Fruit fly (Drosophila melanogaster): ENCODE measurements around the gene CG12470.

dm6 chrX:279097-279727 lies 28.3 kb upstream of the CG12470 start, which contains the start of the genes CG3777 and ewg:
- no peak for TF ChIP-seq brk (GFP tag; optimal IDR thresholded peaks at IDR 0.05)
- no peak for TF ChIP-seq lola (GFP tag; optimal IDR thresholded peaks at IDR 0.05)
- no peak for TF ChIP-seq Dfd (GFP tag; optimal IDR thresholded peaks at IDR 0.05)
- TF ChIP-seq Dif (GFP tag; optimal IDR thresholded peaks at IDR 0.05; ENCODE audit: partially characterized antibody): no peak
- no peak for TF ChIP-seq usp (GFP tag; optimal IDR thresholded peaks at IDR 0.05)
- TF ChIP-seq br (GFP tag; optimal IDR thresholded peaks at IDR 0.05): no peak

Data from whole organism, wandering third instar larva.